Fruit fly (Drosophila melanogaster) whole organism, embryonic: ENCODE measurements around the gene Rtc1.

Source experiments
- Aef1 ChIP-seq: fragments of 200-800 bp; sonication (Bioruptor generic); IDR thresholded peaks from 3 replicates; pipeline ENCODE4 v1.3.6; 2022; ENCODE audit warnings: missing biosample characterization, missing genetic modification characterization
- CG13775 ChIP-seq: fragments of 200-800 bp; sonication (Bioruptor generic); optimal IDR thresholded peaks from 3 replicates; lab custom pipeline; 2017; ENCODE audit warnings: missing biosample characterization, mild to moderate bottlenecking, missing genetic modification characterization
- CG14014 ChIP-seq: fragments of 200-800 bp; sonication (Bioruptor generic); IDR thresholded peaks from 2 replicates; pipeline ENCODE4 v1.3.6; 2022; ENCODE audit warnings: missing biosample characterization, missing genetic modification characterization
- CG1602 ChIP-seq: fragments of 200-800 bp; sonication (Bioruptor generic); optimal IDR thresholded peaks from 3 replicates; lab custom pipeline; 2016; ENCODE audit warnings: missing biosample characterization, missing genetic modification characterization
- CG1603 ChIP-seq: fragments of 200-800 bp; sonication (Bioruptor generic); optimal IDR thresholded peaks from 2 replicates; lab custom pipeline; 2019; ENCODE audit warnings: missing biosample characterization, mild to moderate bottlenecking, missing genetic modification characterization, moderate library complexity
- CG16815 ChIP-seq: fragments of 200-800 bp; sonication (Bioruptor generic); optimal IDR thresholded peaks from 3 replicates; lab custom pipeline; 2017; ENCODE audit warnings: missing biosample characterization, mild to moderate bottlenecking, missing genetic modification characterization
- CG17186 ChIP-seq: fragments of 200-800 bp; sonication (Bioruptor generic); optimal IDR thresholded peaks from 3 replicates; lab custom pipeline; 2017; ENCODE audit warnings: missing biosample characterization, missing genetic modification reagents, missing genetic modification characterization
- CG2202 ChIP-seq: fragments of 200-800 bp; sonication (Bioruptor generic); optimal IDR thresholded peaks from 2 replicates; lab custom pipeline; 2018; ENCODE audit warnings: missing biosample characterization, mild to moderate bottlenecking, missing genetic modification characterization
- CG30020 ChIP-seq: fragments of 200-800 bp; optimal IDR thresholded peaks from 2 replicates; lab custom pipeline; 2019; ENCODE audit warnings: missing biosample characterization, mild to moderate bottlenecking, missing genetic modification characterization, moderate library complexity
- CG34422 ChIP-seq: fragments of 200-800 bp; sonication (Bioruptor generic); IDR thresholded peaks from 3 replicates; pipeline ENCODE4 v1.3.6; 2022; ENCODE audit warnings: missing biosample characterization, missing genetic modification characterization
- CG3838 ChIP-seq: fragments of 200-800 bp; sonication (Bioruptor generic); optimal IDR thresholded peaks from 3 replicates; lab custom pipeline; 2016; ENCODE audit warnings: missing biosample characterization, missing genetic modification characterization
- CG7745 ChIP-seq: fragments of 200-800 bp; sonication (Bioruptor generic); optimal IDR thresholded peaks from 2 replicates; lab custom pipeline; 2018; ENCODE audit warnings: missing biosample characterization, mild to moderate bottlenecking, missing genetic modification characterization, moderate library complexity
- CG8388 ChIP-seq: fragments of 200-800 bp; sonication (Bioruptor generic); optimal IDR thresholded peaks from 2 replicates; lab custom pipeline; 2019; ENCODE audit warnings: missing biosample characterization, mild to moderate bottlenecking, missing genetic modification characterization, moderate library complexity
- CG9727 ChIP-seq: fragments of 200-800 bp; sonication (Bioruptor generic); optimal IDR thresholded peaks from 3 replicates; lab custom pipeline; 2017; ENCODE audit warnings: missing biosample characterization, mild to moderate bottlenecking, missing genetic modification characterization
- CG9797 ChIP-seq: fragments of 200-800 bp; sonication (Bioruptor generic); optimal IDR thresholded peaks from 3 replicates; lab custom pipeline; 2018; ENCODE audit warnings: missing biosample characterization, mild to moderate bottlenecking, missing genetic modification characterization
- CG9817 ChIP-seq: fragments of 200-800 bp; sonication (Bioruptor generic); optimal IDR thresholded peaks from 2 replicates; lab custom pipeline; 2018; ENCODE audit warnings: missing biosample characterization, mild to moderate bottlenecking, missing genetic modification characterization, moderate library complexity
- CrebB ChIP-seq: fragments of 200-800 bp; sonication (Bioruptor generic); optimal IDR thresholded peaks from 3 replicates; lab custom pipeline; 2018; ENCODE audit warnings: missing biosample characterization, mild to moderate bottlenecking, missing genetic modification characterization
- Ets97D ChIP-seq: fragments of 200-800 bp; sonication (Bioruptor generic); optimal IDR thresholded peaks from 3 replicates; lab custom pipeline; 2016; ENCODE audit warnings: missing biosample characterization, missing genetic modification characterization
- HmgD ChIP-seq: fragments of 200-800 bp; sonication (Bioruptor generic); optimal IDR thresholded peaks from 3 replicates; lab custom pipeline; 2016; ENCODE audit warnings: missing biosample characterization, missing genetic modification characterization
- Hr3 ChIP-seq: fragments of 200-800 bp; sonication (Bioruptor generic); optimal IDR thresholded peaks from 3 replicates; lab custom pipeline; 2016; ENCODE audit warnings: missing biosample characterization, missing genetic modification characterization
- Max ChIP-seq: fragments of 200-800 bp; sonication (Bioruptor generic); optimal IDR thresholded peaks from 2 replicates; lab custom pipeline; 2016; ENCODE audit warnings: missing biosample characterization, mild to moderate bottlenecking, missing genetic modification characterization
- Meics ChIP-seq: fragments of 200-800 bp; sonication (Bioruptor generic); optimal IDR thresholded peaks from 2 replicates; lab custom pipeline; 2017; ENCODE audit warnings: missing biosample characterization, mild to moderate bottlenecking, missing genetic modification characterization
- NC2α ChIP-seq: fragments of 200-800 bp; sonication (Bioruptor generic); optimal IDR thresholded peaks from 2 replicates; lab custom pipeline; 2016; ENCODE audit warnings: missing biosample characterization, missing genetic modification characterization
- Optix ChIP-seq: fragments of 200-800 bp; sonication (Bioruptor generic); IDR thresholded peaks from 3 replicates; pipeline ENCODE4 v1.3.6; 2022; ENCODE audit warnings: missing biosample characterization, missing genetic modification characterization
- PHDP ChIP-seq: fragments of 200-800 bp; sonication (Bioruptor generic); optimal IDR thresholded peaks from 3 replicates; lab custom pipeline; 2018; ENCODE audit warnings: missing biosample characterization, mild to moderate bottlenecking, missing genetic modification characterization, moderate library complexity
- Pdp1 ChIP-seq, 2 experiments: fragments of 200-800 bp; sonication (Bioruptor generic); optimal IDR thresholded peaks; 3 replicates each; lab custom pipeline; 2016; ENCODE audit warnings: missing biosample characterization in 2 of 2, missing genetic modification characterization in 2 of 2, mild to moderate bottlenecking in 1 of 2, moderate library complexity in 1 of 2
- Rx ChIP-seq: fragments of 200-800 bp; sonication (Bioruptor generic); IDR thresholded peaks from 2 replicates; pipeline ENCODE4 v1.3.6; 2022; ENCODE audit warnings: missing biosample characterization, missing genetic modification characterization
- Sry-β ChIP-seq: fragments of 200-800 bp; sonication (Bioruptor generic); optimal IDR thresholded peaks from 2 replicates; lab custom pipeline; 2018; ENCODE audit warnings: missing biosample characterization, mild to moderate bottlenecking, missing genetic modification characterization, moderate library complexity
- Trl ChIP-seq, 3 experiments: fragments of >200 bp in 2 of 3; fragments of 200-800 bp in 1 of 3; sonication (Bioruptor generic) in 1 of 3; optimal IDR thresholded peaks; 2 replicates in 1 of 3; 3 replicates in 2 of 3; lab custom pipeline; 2016 to 2017; ENCODE audit warnings: missing biosample characterization in 1 of 3, missing genetic modification characterization in 1 of 3
- Xrp1 ChIP-seq: fragments of 200-800 bp; sonication (Bioruptor generic); IDR thresholded peaks from 2 replicates; pipeline ENCODE4 v1.3.6; 2022; ENCODE audit warnings: missing biosample characterization, missing genetic modification characterization
- ab ChIP-seq: fragments of 200-800 bp; sonication (Bioruptor generic); optimal IDR thresholded peaks from 2 replicates; lab custom pipeline; 2016; ENCODE audit warnings: missing biosample characterization, missing genetic modification characterization
- aop ChIP-seq: fragments of 200-800 bp; sonication (Bioruptor generic); IDR thresholded peaks from 2 replicates; pipeline ENCODE4 v1.3.6; 2022; ENCODE audit warnings: missing biosample characterization, missing genetic modification characterization
- bigmax ChIP-seq: fragments of 200-800 bp; sonication (Bioruptor generic); optimal IDR thresholded peaks from 2 replicates; lab custom pipeline; 2018; ENCODE audit warnings: missing biosample characterization, mild to moderate bottlenecking, missing genetic modification characterization
- croc ChIP-seq: fragments of 200-800 bp; sonication (Bioruptor generic); conservative IDR thresholded peaks from 3 replicates; pipeline ENCODE4 v1.3.6; 2022; ENCODE audit warnings: missing biosample characterization, missing genetic modification characterization
- crol ChIP-seq: fragments of 200-800 bp; sonication (Bioruptor generic); IDR thresholded peaks from 2 replicates; pipeline ENCODE4 v1.3.6; 2022; ENCODE audit warnings: missing biosample characterization, missing genetic modification characterization
- dan ChIP-seq: fragments of 200-800 bp; sonication (Bioruptor generic); IDR thresholded peaks from 2 replicates; pipeline ENCODE4 v1.3.6; 2022; ENCODE audit warnings: missing biosample characterization, missing genetic modification characterization
- eve ChIP-seq, 2 experiments: fragments of >200 bp; optimal IDR thresholded peaks; 2 replicates each; lab custom pipeline; 2017; ENCODE audit warnings: missing biosample characterization in 2 of 2, missing genetic modification characterization in 2 of 2
- eyg ChIP-seq: fragments of 200-800 bp; sonication (Bioruptor generic); optimal IDR thresholded peaks from 3 replicates; lab custom pipeline; 2016; ENCODE audit warnings: missing biosample characterization, missing genetic modification characterization
- fd3F ChIP-seq: fragments of 200-800 bp; sonication (Bioruptor generic); optimal IDR thresholded peaks from 2 replicates; lab custom pipeline; 2018; ENCODE audit warnings: missing biosample characterization, mild to moderate bottlenecking, missing genetic modification characterization, moderate library complexity
- grau ChIP-seq: fragments of 200-800 bp; optimal IDR thresholded peaks from 3 replicates; lab custom pipeline; 2019; ENCODE audit warnings: missing biosample characterization, mild to moderate bottlenecking, missing genetic modification characterization, moderate library complexity
- grn ChIP-seq: fragments of 200-800 bp; sonication (Bioruptor generic); optimal IDR thresholded peaks from 3 replicates; lab custom pipeline; 2017; ENCODE audit warnings: missing biosample characterization, missing genetic modification characterization
- hbn ChIP-seq: fragments of 200-800 bp; sonication (Bioruptor generic); IDR thresholded peaks from 2 replicates; pipeline ENCODE4 v1.3.6; 2022; ENCODE audit warnings: missing biosample characterization, missing genetic modification characterization; ENCODE audit not compliant: partially characterized antibody
- nau ChIP-seq: fragments of 200-800 bp; sonication (Bioruptor generic); optimal IDR thresholded peaks from 3 replicates; lab custom pipeline; 2017; ENCODE audit warnings: missing biosample characterization, mild to moderate bottlenecking, missing genetic modification characterization, missing genetic modification reagents
- otp ChIP-seq: fragments of 200-800 bp; sonication (Bioruptor generic); IDR thresholded peaks from 3 replicates; pipeline ENCODE4, ENCODE4 v1.3.6; 2022; ENCODE audit warnings: missing biosample characterization, missing genetic modification characterization
- pan ChIP-seq, 4 experiments: fragments of >200 bp in 3 of 4; fragments of 200-800 bp in 1 of 4; sonication (Bioruptor generic) in 1 of 4; optimal IDR thresholded peaks in 3 of 4; IDR thresholded peaks in 1 of 4; 2 replicates each; pipeline versions ENCODE4 v1.3.6 to Lab custom; 2017 to 2022; ENCODE audit warnings: missing biosample characterization in 2 of 4, missing genetic modification characterization in 2 of 4, mixed read lengths in 1 of 4
- phol ChIP-seq: fragments of 200-800 bp; sonication (Bioruptor generic); optimal IDR thresholded peaks from 3 replicates; lab custom pipeline; 2018; ENCODE audit warnings: missing biosample characterization, mild to moderate bottlenecking, missing genetic modification characterization, moderate library complexity
- stc ChIP-seq: fragments of 200-800 bp; sonication (Bioruptor generic); IDR thresholded peaks from 2 replicates; pipeline ENCODE4 v1.3.6; 2022; ENCODE audit warnings: missing biosample characterization, missing genetic modification characterization
- tna ChIP-seq: fragments of 200-800 bp; sonication (Bioruptor generic); IDR thresholded peaks from 2 replicates; pipeline ENCODE4 v1.3.6; 2022; ENCODE audit warnings: missing biosample characterization, missing genetic modification characterization; ENCODE audit not compliant: partially characterized antibody
- wdn ChIP-seq: fragments of 200-800 bp; sonication (Bioruptor generic); IDR thresholded peaks from 2 replicates; pipeline ENCODE4 v1.3.6; 2022; ENCODE audit warnings: missing biosample characterization, missing genetic modification characterization

Rtc1 gene

dm6 chrX:13756776-13757312 is at the start of gene Rtc1, which contains the start of gene CG32625 (continued):
- TF ChIP-seq aop = no peak
- no peak for TF ChIP-seq croc (GFP tag; lab: Robert Waterston, UW)
- no peak for TF ChIP-seq Rx (GFP tag; lab: Robert Waterston, UW)
- TF ChIP-seq stc (GFP tag; lab: Robert Waterston, UW) = no peak
- TF ChIP-seq grn (GFP tag; lab: Kevin White, UChicago) = no peak
- peak; percentile 59 for TF ChIP-seq CG13775 (GFP tag; lab: Kevin White, UChicago)
- TF ChIP-seq CG9817 (tag; lab: Kevin White, UChicago) = peak; percentile 53
- no peak for TF ChIP-seq dan (GFP tag; lab: Robert Waterston, UW)
- no peak for TF ChIP-seq crol
- TF ChIP-seq PHDP = peak; percentile 60
- peak; percentile 42; the same call in 1 of the 3 replicates for TF ChIP-seq Aef1 (GFP tag; lab: Robert Waterston, UW)
- TF ChIP-seq CG1602 (GFP tag; lab: Kevin White, UChicago) = peak; percentile 10
- no peak for TF ChIP-seq bigmax (GFP tag; lab: Kevin White, UChicago)
- peak; percentile 49 for TF ChIP-seq Meics
- TF ChIP-seq Trl (optimal IDR thresholded peaks at IDR 0.05; lab: Kevin White, UChicago) = no peak
- no peak for TF ChIP-seq Trl (GFP tag; optimal IDR thresholded peaks at IDR 0.05; lab: Kevin White, UChicago)
- 0 out of 3 replicates have a peak, but pooled peaks have one; percentile 22 for TF ChIP-seq CG34422 (GFP tag; lab: Robert Waterston, UW)
- peak; percentile 31 for TF ChIP-seq CG30020 (tag; lab: Kevin White, UChicago)
- TF ChIP-seq NC2α (GFP tag; lab: Kevin White, UChicago) = no peak
- no peak for TF ChIP-seq Optix (GFP tag; lab: Robert Waterston, UW)
- TF ChIP-seq CG7745 (tag; lab: Kevin White, UChicago) = no peak
- TF ChIP-seq wdn (GFP tag; lab: Robert Waterston, UW) = no peak
- TF ChIP-seq CG9727 (GFP tag; lab: Kevin White, UChicago) = peak; percentile 33
- peak; percentile 14 for TF ChIP-seq fd3F (GFP tag; lab: Kevin White, UChicago)
- TF ChIP-seq CG16815 (GFP tag; lab: Kevin White, UChicago) = no peak
- no peak for TF ChIP-seq Hr3
- peak; percentile 22 for TF ChIP-seq CG9797
- TF ChIP-seq Xrp1 (GFP tag; lab: Robert Waterston, UW) = peak; percentile 60; the same call in 1 of the 2 replicates
- no peak for TF ChIP-seq otp
- TF ChIP-seq Max = peak; percentile 73
- TF ChIP-seq CrebB (tag; lab: Kevin White, UChicago) = peak; percentile 16
- TF ChIP-seq pan (optimal IDR thresholded peaks at IDR 0.05; lab: Kevin White, UChicago) = no peak
- TF ChIP-seq pan (GFP tag; optimal IDR thresholded peaks at IDR 0.05 in 1 of 2, IDR thresholded peaks at IDR 0.05 in 1 of 2) = no peak
- peak; percentile 61 for TF ChIP-seq grau
- TF ChIP-seq CG3838 (GFP tag; lab: Kevin White, UChicago) = no peak
- peak; percentile 36; the same call in 1 of the 2 replicates for TF ChIP-seq CG14014 (GFP tag; lab: Robert Waterston, UW)
- no peak for TF ChIP-seq CG2202
- no peak for TF ChIP-seq CG17186 (GFP tag; lab: Kevin White, UChicago)
- TF ChIP-seq eyg (GFP tag; lab: Kevin White, UChicago) = no peak
- peak; percentile 62 for TF ChIP-seq phol (tag; lab: Kevin White, UChicago)
- TF ChIP-seq Ets97D = peak; percentile 40
- TF ChIP-seq Sry-β (GFP tag; lab: Kevin White, UChicago) = no peak
- TF ChIP-seq CG1603 = peak; percentile 38
- TF ChIP-seq Pdp1 (GFP tag; optimal IDR thresholded peaks at IDR 0.05; lab: Kevin White, UChicago) = peak in 1 of 2 experiments; percentile 4
- peak; percentile 24; the same call in 1 of the 2 replicates for TF ChIP-seq hbn (GFP tag; lab: Robert Waterston, UW)
- no peak for TF ChIP-seq nau
- TF ChIP-seq ab (GFP tag; lab: Kevin White, UChicago) = no peak
- 0 out of 2 replicates have a peak, but pooled peaks have one; percentile 57 for TF ChIP-seq tna (GFP tag; lab: Robert Waterston, UW)
- no peak for TF ChIP-seq HmgD (GFP tag; lab: Kevin White, UChicago)
- peak; percentile 36 for TF ChIP-seq CG8388 (GFP tag; lab: Kevin White, UChicago)
- TF ChIP-seq eve (GFP tag; optimal IDR thresholded peaks at IDR 0.05; lab: Kevin White, UChicago) = no peak
